Fruit fly (Drosophila melanogaster) whole organism, embryonic: ENCODE measurements around the gene CG3625.

Experiments
- Atf-2 ChIP-seq: fragments of 200-800 bp; sonication (Bioruptor generic); optimal IDR thresholded peaks from 2 replicates; lab custom pipeline; 2016; ENCODE audit warnings: missing biosample characterization, missing genetic modification characterization
- CG11456 ChIP-seq: fragments of 200-800 bp; sonication (Bioruptor generic); IDR thresholded peaks from 3 replicates; pipeline ENCODE4 v1.3.6; 2022; ENCODE audit warnings: missing biosample characterization, missing genetic modification characterization
- CG1233 ChIP-seq: fragments of 200-800 bp; sonication (Bioruptor generic); optimal IDR thresholded peaks from 4 replicates; lab custom pipeline; 2018; ENCODE audit warnings: missing biosample characterization, mild to moderate bottlenecking, missing genetic modification characterization
- CG12769 ChIP-seq: fragments of 200-800 bp; sonication (Bioruptor generic); optimal IDR thresholded peaks from 2 replicates; lab custom pipeline; 2019; ENCODE audit warnings: missing biosample characterization, mild to moderate bottlenecking, missing genetic modification characterization, moderate library complexity
- CG13424 ChIP-seq: fragments of 200-800 bp; sonication (Bioruptor generic); optimal IDR thresholded peaks from 2 replicates; lab custom pipeline; 2019; ENCODE audit warnings: missing biosample characterization, mild to moderate bottlenecking, missing genetic modification characterization, moderate library complexity
- CG16813 ChIP-seq: fragments of 200-800 bp; sonication (Bioruptor generic); IDR thresholded peaks from 3 replicates; pipeline ENCODE4 v1.3.6; 2022; ENCODE audit warnings: missing biosample characterization, missing genetic modification characterization; ENCODE audit not compliant: partially characterized antibody
- CG18619 ChIP-seq: fragments of 200-800 bp; sonication (Bioruptor generic); optimal IDR thresholded peaks from 3 replicates; lab custom pipeline; 2017; ENCODE audit warnings: missing biosample characterization, mild to moderate bottlenecking, missing genetic modification characterization
- CG30403 ChIP-seq: fragments of 200-800 bp; sonication (Bioruptor generic); optimal IDR thresholded peaks from 3 replicates; lab custom pipeline; 2016; ENCODE audit warnings: missing biosample characterization, missing genetic modification characterization
- CG31224 ChIP-seq: fragments of 200-800 bp; sonication (Bioruptor generic); IDR thresholded peaks from 2 replicates; pipeline ENCODE4 v1.3.6; 2022; ENCODE audit warnings: missing biosample characterization, missing genetic modification characterization
- CG3407 ChIP-seq: fragments of 200-800 bp; sonication (Bioruptor generic); optimal IDR thresholded peaks from 2 replicates; lab custom pipeline; 2018; ENCODE audit warnings: missing biosample characterization, mild to moderate bottlenecking, missing genetic modification characterization
- CG3838 ChIP-seq: fragments of 200-800 bp; sonication (Bioruptor generic); optimal IDR thresholded peaks from 3 replicates; lab custom pipeline; 2016; ENCODE audit warnings: missing biosample characterization, missing genetic modification characterization
- CG4282 ChIP-seq: fragments of 200-800 bp; sonication (Bioruptor generic); optimal IDR thresholded peaks from 2 replicates; lab custom pipeline; 2016; ENCODE audit warnings: missing biosample characterization, missing genetic modification characterization
- CG6175 ChIP-seq: fragments of 200-800 bp; sonication (Bioruptor generic); IDR thresholded peaks from 3 replicates; pipeline ENCODE4 v1.3.6; 2022; ENCODE audit warnings: missing biosample characterization, missing genetic modification characterization
- CG7786 ChIP-seq: fragments of 200-800 bp; sonication (Bioruptor generic); optimal IDR thresholded peaks from 2 replicates; lab custom pipeline; 2016; ENCODE audit warnings: missing biosample characterization, missing genetic modification characterization
- CG7839 ChIP-seq: fragments of 200-800 bp; sonication (Bioruptor generic); optimal IDR thresholded peaks from 3 replicates; lab custom pipeline; 2018; ENCODE audit warnings: missing biosample characterization, mild to moderate bottlenecking, missing genetic modification characterization, moderate library complexity
- CG9437 ChIP-seq: fragments of 200-800 bp; sonication (Bioruptor generic); optimal IDR thresholded peaks from 2 replicates; lab custom pipeline; 2018; ENCODE audit warnings: missing biosample characterization, mild to moderate bottlenecking, missing genetic modification characterization
- CkIIα-i1 ChIP-seq: fragments of 200-800 bp; sonication (Bioruptor generic); IDR thresholded peaks from 2 replicates; pipeline ENCODE4 v1.3.6; 2022; ENCODE audit warnings: missing biosample characterization, missing genetic modification characterization
- Deaf1 ChIP-seq: fragments of 200-800 bp; optimal IDR thresholded peaks from 3 replicates; lab custom pipeline; 2019; ENCODE audit warnings: missing biosample characterization, mild to moderate bottlenecking, missing genetic modification characterization, moderate library complexity
- Ets65A ChIP-seq: fragments of 200-800 bp; sonication (Bioruptor generic); peaks from one replicate; lab custom pipeline; 2016; ENCODE audit warnings: missing biosample characterization, missing genetic modification characterization
- Hey ChIP-seq: fragments of 200-800 bp; sonication (Bioruptor generic); optimal IDR thresholded peaks from 3 replicates; lab custom pipeline; 2018; ENCODE audit warnings: missing biosample characterization, mild to moderate bottlenecking, missing genetic modification characterization
- Nf-YA ChIP-seq: fragments of 200-800 bp; sonication (Bioruptor generic); IDR thresholded peaks from 2 replicates; pipeline ENCODE4 v1.3.6; 2022; ENCODE audit warnings: missing biosample characterization, missing genetic modification characterization
- Side ChIP-seq: fragments of 200-800 bp; sonication (Bioruptor generic); optimal IDR thresholded peaks from 2 replicates; lab custom pipeline; 2016; ENCODE audit warnings: missing biosample characterization, missing genetic modification characterization
- Sin3A ChIP-seq: fragments of >200 bp; optimal IDR thresholded peaks from 2 replicates; lab custom pipeline; 2018
- Sry-β ChIP-seq: fragments of 200-800 bp; sonication (Bioruptor generic); optimal IDR thresholded peaks from 2 replicates; lab custom pipeline; 2018; ENCODE audit warnings: missing biosample characterization, mild to moderate bottlenecking, missing genetic modification characterization, moderate library complexity
- TFAM ChIP-seq: fragments of 200-800 bp; sonication (Bioruptor generic); optimal IDR thresholded peaks from 2 replicates; lab custom pipeline; 2017; ENCODE audit warnings: missing biosample characterization, missing genetic modification characterization, inconsistent platforms
- Trl ChIP-seq, 3 experiments: fragments of >200 bp in 2 of 3; fragments of 200-800 bp in 1 of 3; sonication (Bioruptor generic) in 1 of 3; optimal IDR thresholded peaks; 2 replicates in 1 of 3; 3 replicates in 2 of 3; lab custom pipeline; 2016 to 2017; ENCODE audit warnings: missing biosample characterization in 1 of 3, missing genetic modification characterization in 1 of 3
- amos ChIP-seq: fragments of 200-800 bp; sonication (Bioruptor generic); IDR thresholded peaks from 2 replicates; pipeline ENCODE4 v1.3.6; 2022; ENCODE audit warnings: missing biosample characterization, missing genetic modification characterization; ENCODE audit not compliant: partially characterized antibody
- cas ChIP-seq: fragments of 200-800 bp; sonication (Bioruptor generic); IDR thresholded peaks from 2 replicates; pipeline ENCODE4 v1.3.6; 2022; ENCODE audit warnings: missing biosample characterization, missing genetic modification characterization
- dan ChIP-seq: fragments of 200-800 bp; sonication (Bioruptor generic); IDR thresholded peaks from 2 replicates; pipeline ENCODE4 v1.3.6; 2022; ENCODE audit warnings: missing biosample characterization, missing genetic modification characterization
- danr ChIP-seq: fragments of 200-800 bp; sonication (Bioruptor generic); IDR thresholded peaks from 2 replicates; pipeline ENCODE4 v1.3.6; 2022; ENCODE audit warnings: missing biosample characterization, missing genetic modification characterization
- dmrt11E ChIP-seq: fragments of 200-800 bp; sonication (Bioruptor generic); optimal IDR thresholded peaks from 3 replicates; lab custom pipeline; 2018; ENCODE audit warnings: missing biosample characterization, mild to moderate bottlenecking, missing genetic modification characterization, moderate library complexity
- emc ChIP-seq: fragments of 200-800 bp; sonication (Bioruptor generic); optimal IDR thresholded peaks from 2 replicates; lab custom pipeline; 2016; ENCODE audit warnings: missing biosample characterization, missing genetic modification characterization
- eve ChIP-seq, 2 experiments: fragments of >200 bp; optimal IDR thresholded peaks; 2 replicates each; lab custom pipeline; 2017; ENCODE audit warnings: missing biosample characterization in 2 of 2, missing genetic modification characterization in 2 of 2
- exex ChIP-seq: fragments of 200-800 bp; sonication (Bioruptor generic); optimal IDR thresholded peaks from 4 replicates; lab custom pipeline; 2018; ENCODE audit warnings: missing biosample characterization, mild to moderate bottlenecking, missing genetic modification characterization, moderate library complexity
- gcm ChIP-seq: fragments of 200-800 bp; sonication (Bioruptor generic); optimal IDR thresholded peaks from 2 replicates; lab custom pipeline; 2019; ENCODE audit warnings: missing biosample characterization, mild to moderate bottlenecking, missing genetic modification characterization, moderate library complexity
- jing ChIP-seq: fragments of 200-800 bp; sonication (Bioruptor generic); optimal IDR thresholded peaks from 2 replicates; lab custom pipeline; 2018; ENCODE audit warnings: missing biosample characterization, mild to moderate bottlenecking, missing genetic modification characterization
- kay ChIP-seq: fragments of 200-800 bp; sonication (Bioruptor generic); optimal IDR thresholded peaks from 2 replicates; lab custom pipeline; 2016; ENCODE audit warnings: missing biosample characterization, missing genetic modification characterization
- lilli ChIP-seq: fragments of 200-800 bp; sonication (Bioruptor generic); optimal IDR thresholded peaks from 3 replicates; lab custom pipeline; 2016; ENCODE audit warnings: missing biosample characterization, missing genetic modification characterization
- lmd ChIP-seq: fragments of 200-800 bp; sonication (Bioruptor generic); IDR thresholded peaks from 2 replicates; pipeline ENCODE4 v1.3.6; 2022; ENCODE audit warnings: missing biosample characterization, missing genetic modification characterization
- lov ChIP-seq, 2 experiments: fragments of 200-800 bp in 1 of 2; fragments of >200 bp in 1 of 2; sonication (Bioruptor generic) in 1 of 2; IDR thresholded peaks in 1 of 2; optimal IDR thresholded peaks in 1 of 2; 2 replicates in 1 of 2; 3 replicates in 1 of 2; pipeline versions ENCODE4 v1.3.6 to Lab custom; 2017 to 2022; ENCODE audit warnings: missing biosample characterization in 1 of 2, missing genetic modification characterization in 1 of 2
- onecut ChIP-seq: fragments of 200-800 bp; sonication (Bioruptor generic); IDR thresholded peaks from 2 replicates; pipeline ENCODE4 v1.3.6; 2022; ENCODE audit warnings: missing biosample characterization, missing genetic modification characterization
- row ChIP-seq: fragments of 200-800 bp; sonication (Bioruptor generic); IDR thresholded peaks from 3 replicates; pipeline ENCODE4 v1.3.6; 2022; ENCODE audit warnings: missing biosample characterization, missing genetic modification characterization
- shn ChIP-seq: fragments of 200-800 bp; sonication (Bioruptor generic); optimal IDR thresholded peaks from 3 replicates; lab custom pipeline; 2016; ENCODE audit warnings: missing biosample characterization, missing genetic modification characterization
- sim ChIP-seq: fragments of 200-800 bp; sonication (Bioruptor generic); IDR thresholded peaks from 2 replicates; pipeline ENCODE4 v1.3.6; 2022; ENCODE audit warnings: missing biosample characterization, missing genetic modification characterization
- so ChIP-seq: fragments of 200-800 bp; sonication (Bioruptor generic); IDR thresholded peaks from 3 replicates; pipeline ENCODE4 v1.3.6; 2022; ENCODE audit warnings: missing biosample characterization, missing genetic modification characterization
- sqz ChIP-seq: fragments of 200-800 bp; sonication (Bioruptor generic); optimal IDR thresholded peaks from 3 replicates; lab custom pipeline; 2018; ENCODE audit warnings: missing biosample characterization, mild to moderate bottlenecking, missing genetic modification characterization
- sug ChIP-seq: fragments of 200-800 bp; optimal IDR thresholded peaks from 2 replicates; lab custom pipeline; 2019; ENCODE audit warnings: missing biosample characterization, mild to moderate bottlenecking, missing genetic modification characterization, moderate library complexity
- twi ChIP-seq: fragments of 200-800 bp; optimal IDR thresholded peaks from 2 replicates; lab custom pipeline; 2019; ENCODE audit warnings: missing biosample characterization, mild to moderate bottlenecking, missing genetic modification characterization, moderate library complexity
- wdn ChIP-seq: fragments of 200-800 bp; sonication (Bioruptor generic); IDR thresholded peaks from 2 replicates; pipeline ENCODE4 v1.3.6; 2022; ENCODE audit warnings: missing biosample characterization, missing genetic modification characterization

Gene CG3625

dm6 chr2L:298285-298644 lies 6.7 kb upstream of the CG3625 start (continued):
- no peak for TF ChIP-seq Ets65A (GFP tag; lab: Kevin White, UChicago)
- no peak for TF ChIP-seq shn
- no peak for TF ChIP-seq sim (GFP tag; lab: Robert Waterston, UW)
- TF ChIP-seq cas (GFP tag; lab: Robert Waterston, UW): no peak
- TF ChIP-seq lmd: no peak
- TF ChIP-seq sug (tag; lab: Kevin White, UChicago): peak; percentile 81
- TF ChIP-seq row (GFP tag; lab: Robert Waterston, UW): no peak
- TF ChIP-seq CG4282 (GFP tag; lab: Kevin White, UChicago): no peak
- TF ChIP-seq wdn (GFP tag; lab: Robert Waterston, UW): no peak
- TF ChIP-seq CG3838 (GFP tag; lab: Kevin White, UChicago): no peak
- peak; percentile 1 for TF ChIP-seq exex (tag; lab: Kevin White, UChicago)
- no peak for TF ChIP-seq CG6175 (GFP tag; lab: Robert Waterston, UW)
- TF ChIP-seq sqz (GFP tag; lab: Kevin White, UChicago): no peak
- no peak for TF ChIP-seq dan (GFP tag; lab: Robert Waterston, UW)
- TF ChIP-seq jing: no peak
- no peak for TF ChIP-seq Nf-YA (GFP tag; lab: Robert Waterston, UW)
- no peak for TF ChIP-seq TFAM (GFP tag; lab: Kevin White, UChicago)
- TF ChIP-seq CG12769 (tag; lab: Kevin White, UChicago): peak; percentile 50
- TF ChIP-seq CkIIα-i1 (GFP tag; lab: Robert Waterston, UW): no peak
- no peak for TF ChIP-seq amos (GFP tag; lab: Robert Waterston, UW)
- TF ChIP-seq Deaf1 (tag; lab: Kevin White, UChicago): peak; percentile 79
- TF ChIP-seq Sin3A (lab: Kevin White, UChicago): no peak
- no peak for TF ChIP-seq emc (GFP tag; lab: Kevin White, UChicago)

dm6 chr2L:297480-298284 lies 6.1 kb upstream of the CG3625 start, which contains the start of gene Pi3K21B:
Gene Pi3K21B, plus strand, starts transcription at chr2L:297880.
- TF ChIP-seq CG11456 (peak; percentile 96), CG31224 (peak; percentile 67), Sry-β (GFP tag; lab: Kevin White, UChicago) (no peak), lilli (GFP tag; lab: Kevin White, UChicago) (peak; percentile 95), twi (tag; lab: Kevin White, UChicago) (peak; percentile 84), CG9437 (peak; percentile 100), CG18619 (peak; percentile 87), CG3407 (GFP tag; lab: Kevin White, UChicago) (peak; percentile 77), Hey (peak; percentile 71), CG13424 (tag; lab: Kevin White, UChicago) (peak; percentile 93), sqz (GFP tag; lab: Kevin White, UChicago) (peak; percentile 92), CG30403 (GFP tag; lab: Kevin White, UChicago) (peak; percentile 96), Trl (optimal IDR thresholded peaks at IDR 0.05; lab: Kevin White, UChicago) (no peak), Trl (GFP tag; optimal IDR thresholded peaks at IDR 0.05; lab: Kevin White, UChicago) (peak; percentile 96), CG7786 (peak; percentile 95), eve (GFP tag; optimal IDR thresholded peaks at IDR 0.05; lab: Kevin White, UChicago) (no peak), lov (optimal IDR thresholded peaks at IDR 0.05; lab: Kevin White, UChicago) (no peak), lov (GFP tag; IDR thresholded peaks at IDR 0.05; lab: Robert Waterston, UW) (0 out of 3 replicates have a peak, but pooled peaks have one; percentile 4), CG7839 (tag; lab: Kevin White, UChicago) (peak; percentile 91), gcm (GFP tag; lab: Kevin White, UChicago) (peak; percentile 74), kay (GFP tag; lab: Kevin White, UChicago) (peak; percentile 91), dmrt11E (tag; lab: Kevin White, UChicago) (peak; percentile 88), CG1233 (peak; percentile 88), CG16813 (GFP tag; lab: Robert Waterston, UW) (peak; percentile 34; the same call in 1 of the 3 replicates), onecut (GFP tag; lab: Robert Waterston, UW) (peak; percentile 74), danr (GFP tag; lab: Robert Waterston, UW) (0 out of 2 replicates have a peak, but pooled peaks have one; percentile 31), Atf-2 (peak; percentile 87), CG4282 (GFP tag; lab: Kevin White, UChicago) (peak; percentile 92), so (GFP tag; lab: Robert Waterston, UW) (peak; percentile 83), Side (GFP tag; lab: Kevin White, UChicago) (peak; percentile 88)
